Fruit fly (Drosophila melanogaster) whole organism, embryonic: ENCODE measurements around the gene odd.

ENCODE experiments used
- Aef1 ChIP-seq: fragments of 200-800 bp; sonication (Bioruptor generic); IDR thresholded peaks from 3 replicates; pipeline ENCODE4 v1.3.6; 2022; ENCODE audit warnings: missing biosample characterization, missing genetic modification characterization
- B-H2 ChIP-seq: fragments of 200-800 bp; sonication (Bioruptor generic); optimal IDR thresholded peaks from 2 replicates; lab custom pipeline; 2018; ENCODE audit warnings: missing biosample characterization, mild to moderate bottlenecking, missing genetic modification characterization
- CG10147 ChIP-seq: fragments of 200-800 bp; sonication (Bioruptor generic); optimal IDR thresholded peaks from 2 replicates; lab custom pipeline; 2019; ENCODE audit warnings: missing biosample characterization, mild to moderate bottlenecking, missing genetic modification characterization, moderate library complexity
- CG10462 ChIP-seq: fragments of 200-800 bp; sonication (Bioruptor generic); optimal IDR thresholded peaks from 2 replicates; lab custom pipeline; 2016; ENCODE audit warnings: missing biosample characterization, missing genetic modification characterization
- CG10565 ChIP-seq: fragments of 200-800 bp; sonication (Bioruptor generic); optimal IDR thresholded peaks from 3 replicates; lab custom pipeline; 2016; ENCODE audit warnings: missing biosample characterization, mild to moderate bottlenecking, missing genetic modification characterization
- CG11560 ChIP-seq: fragments of 200-800 bp; sonication (Bioruptor generic); IDR thresholded peaks from 3 replicates; pipeline ENCODE4 v1.3.6; 2022; ENCODE audit warnings: missing biosample characterization, missing genetic modification characterization
- CG11723 ChIP-seq: fragments of 200-800 bp; sonication (Bioruptor generic); optimal IDR thresholded peaks from 2 replicates; lab custom pipeline; 2017; ENCODE audit warnings: missing biosample characterization, mild to moderate bottlenecking, missing genetic modification characterization
- CG12236 ChIP-seq: fragments of 200-800 bp; sonication (Bioruptor generic); optimal IDR thresholded peaks from 2 replicates; lab custom pipeline; 2016; ENCODE audit warnings: missing biosample characterization, missing genetic modification characterization
- CG12391 ChIP-seq: fragments of 200-800 bp; sonication (Bioruptor generic); optimal IDR thresholded peaks from 3 replicates; lab custom pipeline; 2018; ENCODE audit warnings: missing biosample characterization, mild to moderate bottlenecking, missing genetic modification characterization, moderate library complexity
- CG12769 ChIP-seq: fragments of 200-800 bp; sonication (Bioruptor generic); optimal IDR thresholded peaks from 2 replicates; lab custom pipeline; 2019; ENCODE audit warnings: missing biosample characterization, mild to moderate bottlenecking, missing genetic modification characterization, moderate library complexity
- CG13287 ChIP-seq: fragments of 200-800 bp; sonication (Bioruptor generic); IDR thresholded peaks from 2 replicates; pipeline ENCODE4 v1.3.6; 2022; ENCODE audit warnings: missing biosample characterization, missing genetic modification characterization; ENCODE audit not compliant: partially characterized antibody
- CG14710 ChIP-seq: fragments of 200-800 bp; sonication (Bioruptor generic); optimal IDR thresholded peaks from 3 replicates; lab custom pipeline; 2019; ENCODE audit warnings: missing biosample characterization, mild to moderate bottlenecking, missing genetic modification characterization, moderate library complexity
- CG15601 ChIP-seq: fragments of 200-800 bp; sonication (Bioruptor generic); optimal IDR thresholded peaks from 3 replicates; lab custom pipeline; 2019; ENCODE audit warnings: missing biosample characterization, mild to moderate bottlenecking, missing genetic modification characterization, moderate library complexity
- CG16779 ChIP-seq: fragments of 200-800 bp; sonication (Bioruptor generic); IDR thresholded peaks from 2 replicates; pipeline ENCODE4 v1.3.6; 2022; ENCODE audit warnings: missing biosample characterization, missing genetic modification characterization
- CG16815 ChIP-seq: fragments of 200-800 bp; sonication (Bioruptor generic); optimal IDR thresholded peaks from 3 replicates; lab custom pipeline; 2017; ENCODE audit warnings: missing biosample characterization, mild to moderate bottlenecking, missing genetic modification characterization
- CG16863 ChIP-seq: fragments of 200-800 bp; sonication (Bioruptor generic); optimal IDR thresholded peaks from 3 replicates; lab custom pipeline; 2016; ENCODE audit warnings: missing biosample characterization, missing genetic modification characterization
- CG17829 ChIP-seq: fragments of 200-800 bp; optimal IDR thresholded peaks from 2 replicates; lab custom pipeline; 2019; ENCODE audit warnings: missing biosample characterization, mild to moderate bottlenecking, missing genetic modification characterization, moderate library complexity
- CG18011 ChIP-seq: fragments of 200-800 bp; sonication (Bioruptor generic); optimal IDR thresholded peaks from 2 replicates; lab custom pipeline; 2017; ENCODE audit warnings: missing biosample characterization, missing genetic modification characterization, mild to moderate bottlenecking, moderate library complexity, missing genotype
- CG18599 ChIP-seq: fragments of 200-800 bp; sonication (Bioruptor generic); optimal IDR thresholded peaks from 3 replicates; lab custom pipeline; 2017; ENCODE audit warnings: missing biosample characterization, missing genetic modification characterization, mild to moderate bottlenecking, moderate library complexity, missing genetic modification reagents
- CG31388 ChIP-seq: fragments of 200-800 bp; sonication (Bioruptor generic); optimal IDR thresholded peaks from 2 replicates; lab custom pipeline; 2016; ENCODE audit warnings: missing biosample characterization, missing genetic modification characterization
- CG33213 ChIP-seq: fragments of 200-800 bp; sonication (Bioruptor generic); optimal IDR thresholded peaks from 3 replicates; lab custom pipeline; 2016; ENCODE audit warnings: missing biosample characterization, missing genetic modification characterization
- Dbx ChIP-seq: fragments of 200-800 bp; sonication (Bioruptor generic); IDR thresholded peaks from 3 replicates; pipeline ENCODE4 v1.3.6; 2022; ENCODE audit warnings: missing biosample characterization, missing genetic modification characterization
- Dip3 ChIP-seq: fragments of 200-800 bp; sonication (Bioruptor generic); optimal IDR thresholded peaks from 3 replicates; lab custom pipeline; 2016; ENCODE audit warnings: missing biosample characterization, missing genetic modification characterization
- Gug ChIP-seq: fragments of 200-800 bp; sonication (Bioruptor generic); IDR thresholded peaks from 4 replicates; pipeline ENCODE4 v1.3.6; 2022; ENCODE audit warnings: missing biosample characterization, missing genetic modification characterization
- H15 ChIP-seq: fragments of 200-800 bp; sonication (Bioruptor generic); IDR thresholded peaks from 3 replicates; pipeline ENCODE4 v1.3.6; 2022; ENCODE audit warnings: missing biosample characterization, missing genetic modification characterization
- H2.0 ChIP-seq: fragments of 200-800 bp; sonication (Bioruptor generic); IDR thresholded peaks from 2 replicates; pipeline ENCODE4 v1.3.6; 2022; ENCODE audit warnings: missing biosample characterization, missing genetic modification characterization
- HLH3B ChIP-seq: fragments of 200-800 bp; sonication (Bioruptor generic); IDR thresholded peaks from 2 replicates; pipeline ENCODE4 v1.3.6; 2022; ENCODE audit warnings: missing biosample characterization, missing genetic modification characterization
- Hand ChIP-seq: fragments of 200-800 bp; sonication (Bioruptor generic); optimal IDR thresholded peaks from 2 replicates; lab custom pipeline; 2017; ENCODE audit warnings: mild to moderate bottlenecking, missing biosample characterization, missing genetic modification reagents, missing genetic modification characterization
- Hr78 ChIP-seq, 2 experiments: fragments of 200-800 bp in 1 of 2; fragments of >200 bp in 1 of 2; sonication (Bioruptor generic) in 1 of 2; optimal IDR thresholded peaks; 2 replicates each; lab custom pipeline; 2017 to 2019; ENCODE audit warnings: missing biosample characterization in 2 of 2, missing genetic modification characterization in 2 of 2, mild to moderate bottlenecking in 1 of 2, moderate library complexity in 1 of 2
- Spps ChIP-seq: fragments of 200-800 bp; sonication (Bioruptor generic); optimal IDR thresholded peaks from 2 replicates; lab custom pipeline; 2018; ENCODE audit warnings: missing biosample characterization, mild to moderate bottlenecking, missing genetic modification characterization
- Taf1 ChIP-seq: fragments of 200-800 bp; sonication (Bioruptor generic); IDR thresholded peaks from 2 replicates; pipeline ENCODE4 v1.3.6; 2022; ENCODE audit warnings: missing biosample characterization, missing genetic modification characterization
- amos ChIP-seq: fragments of 200-800 bp; sonication (Bioruptor generic); IDR thresholded peaks from 2 replicates; pipeline ENCODE4 v1.3.6; 2022; ENCODE audit warnings: missing biosample characterization, missing genetic modification characterization; ENCODE audit not compliant: partially characterized antibody
- ato ChIP-seq: fragments of 200-800 bp; sonication (Bioruptor generic); IDR thresholded peaks from 2 replicates; pipeline ENCODE4 v1.3.6; 2022; ENCODE audit warnings: missing biosample characterization, missing genetic modification characterization; ENCODE audit not compliant: partially characterized antibody
- cato ChIP-seq: fragments of 200-800 bp; sonication (Bioruptor generic); optimal IDR thresholded peaks from 2 replicates; lab custom pipeline; 2016; ENCODE audit warnings: missing biosample characterization, missing genetic modification characterization, borderline replicate concordance
- dati ChIP-seq: fragments of 200-800 bp; sonication (Bioruptor generic); IDR thresholded peaks from 2 replicates; pipeline ENCODE4 v1.3.6; 2022; ENCODE audit warnings: missing biosample characterization, missing genetic modification characterization
- dimm ChIP-seq: fragments of 200-800 bp; sonication (Bioruptor generic); IDR thresholded peaks from 2 replicates; pipeline ENCODE4 v1.3.6; 2022; ENCODE audit warnings: missing biosample characterization, missing genetic modification characterization
- gce ChIP-seq: fragments of 200-800 bp; sonication (Bioruptor generic); IDR thresholded peaks from 3 replicates; pipeline ENCODE4 v1.3.6; 2022; ENCODE audit warnings: missing biosample characterization, missing genetic modification characterization
- insv ChIP-seq, 2 experiments: fragments of 200-800 bp; sonication (Bioruptor generic); optimal IDR thresholded peaks; 3 replicates each; lab custom pipeline; 2016 to 2018; ENCODE audit warnings: missing biosample characterization in 2 of 2, missing genetic modification characterization in 2 of 2
- mld ChIP-seq: fragments of 200-800 bp; sonication (Bioruptor generic); IDR thresholded peaks from 3 replicates; pipeline ENCODE4 v1.3.6; 2022; ENCODE audit warnings: missing biosample characterization, missing genetic modification characterization; ENCODE audit not compliant: partially characterized antibody
- run ChIP-seq: fragments of 200-800 bp; sonication (Bioruptor generic); optimal IDR thresholded peaks from 3 replicates; lab custom pipeline; 2018; ENCODE audit warnings: missing biosample characterization, mild to moderate bottlenecking, missing genetic modification characterization
- sc ChIP-seq, 3 experiments: fragments of >200 bp in 2 of 3; fragments of 200-800 bp in 1 of 3; sonication (Bioruptor generic) in 1 of 3; optimal IDR thresholded peaks; 2 replicates in 2 of 3; 3 replicates in 1 of 3; lab custom pipeline; 2017; ENCODE audit warnings: mild to moderate bottlenecking in 1 of 3, missing biosample characterization in 1 of 3, missing genetic modification characterization in 1 of 3, missing genetic modification reagents in 1 of 3
- sens-2 ChIP-seq: fragments of 200-800 bp; sonication (Bioruptor generic); IDR thresholded peaks from 2 replicates; pipeline ENCODE4 v1.3.6; 2022; ENCODE audit warnings: missing biosample characterization, missing genetic modification characterization
- slou ChIP-seq: fragments of 200-800 bp; sonication (Bioruptor generic); optimal IDR thresholded peaks from 3 replicates; lab custom pipeline; 2016; ENCODE audit warnings: missing biosample characterization, missing genetic modification characterization
- sr ChIP-seq: fragments of 200-800 bp; sonication (Bioruptor generic); IDR thresholded peaks from 3 replicates; pipeline ENCODE4 v1.3.6; 2022; ENCODE audit warnings: missing biosample characterization, missing genetic modification characterization
- tio ChIP-seq: fragments of 200-800 bp; sonication (Bioruptor generic); optimal IDR thresholded peaks from 2 replicates; lab custom pipeline; 2017; ENCODE audit warnings: missing biosample characterization, missing genetic modification characterization, inconsistent platforms
- toy ChIP-seq: fragments of 200-800 bp; sonication (Bioruptor generic); IDR thresholded peaks from 2 replicates; pipeline ENCODE4 v1.3.6; 2022; ENCODE audit warnings: missing biosample characterization, missing genetic modification characterization
- usp ChIP-seq: fragments of >200 bp; optimal IDR thresholded peaks from 2 replicates; lab custom pipeline; 2017; ENCODE audit warnings: missing biosample characterization, missing genetic modification characterization
- vfl ChIP-seq: fragments of 200-800 bp; sonication (Bioruptor generic); optimal IDR thresholded peaks from 2 replicates; lab custom pipeline; 2016; ENCODE audit warnings: missing biosample characterization, missing genetic modification characterization

The odd gene

DNA sequence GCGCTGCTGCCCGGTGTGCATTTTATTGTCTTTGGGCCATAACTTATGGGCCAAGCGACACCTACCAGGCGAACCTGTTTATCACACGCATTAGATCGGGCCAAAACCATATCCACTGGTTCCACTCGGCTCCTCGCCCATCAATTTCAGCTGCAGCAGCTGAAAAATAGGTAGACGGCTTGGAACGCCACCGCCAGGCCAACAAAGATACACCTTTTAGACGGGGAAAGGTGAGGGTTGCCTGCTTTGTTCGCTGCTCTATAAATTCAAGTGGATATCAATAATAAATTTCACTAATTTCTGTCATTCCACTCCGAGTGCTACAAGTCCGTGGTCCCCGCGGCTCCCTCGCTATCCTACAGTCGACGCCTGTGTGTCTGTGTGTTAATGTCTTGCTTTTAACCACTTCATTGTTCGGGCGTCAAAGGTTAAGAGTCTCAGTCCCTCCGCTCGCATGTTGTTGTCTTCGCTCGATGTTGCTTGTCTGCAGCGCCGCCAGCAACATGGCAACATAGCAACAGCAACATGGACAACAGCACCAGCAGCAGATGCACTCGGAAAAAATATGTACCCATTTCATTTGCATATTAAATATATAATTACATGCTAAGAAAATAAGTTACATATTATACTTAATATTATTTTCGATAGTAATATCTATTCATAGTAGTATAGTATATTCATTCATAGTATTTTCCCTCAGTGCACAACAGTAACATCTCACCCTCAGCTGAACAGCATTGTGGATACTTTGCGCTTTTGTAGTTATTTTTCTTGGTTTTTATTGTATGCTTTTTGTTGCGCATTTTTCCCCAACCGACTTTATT is 18.4 kb downstream of the odd start (continued):
- TF ChIP-seq Dip3 (no peak), CG11723 (peak; percentile 47), CG16779 (GFP tag; lab: Robert Waterston, UW) (no peak), slou (peak; percentile 43), run (tag; lab: Kevin White, UChicago) (peak; percentile 70), gce (GFP tag; lab: Robert Waterston, UW) (peak; percentile 86), usp (no peak), amos (GFP tag; lab: Robert Waterston, UW) (no peak), CG18011 (GFP tag; lab: Kevin White, UChicago) (no peak), CG33213 (GFP tag; lab: Kevin White, UChicago) (no peak), CG13287 (GFP tag; lab: Robert Waterston, UW) (no peak), dimm (GFP tag; lab: Robert Waterston, UW) (peak; percentile 54), Aef1 (GFP tag; lab: Robert Waterston, UW) (peak; percentile 59), H15 (GFP tag; lab: Robert Waterston, UW) (peak; percentile 78), CG16815 (peak; percentile 72), HLH3B (GFP tag; lab: Robert Waterston, UW) (peak; percentile 87), CG14710 (tag; lab: Kevin White, UChicago) (peak; percentile 93), B-H2 (GFP tag; lab: Kevin White, UChicago) (no peak), Taf1 (GFP tag; lab: Robert Waterston, UW) (no peak), CG11560 (tag; lab: Robert Waterston, UW) (0 out of 3 replicates have a peak, but pooled peaks have one; percentile 38), tio (GFP tag; lab: Kevin White, UChicago) (peak; percentile 68), CG10565 (GFP tag; lab: Kevin White, UChicago) (peak; percentile 7), Hr78 (GFP tag; optimal IDR thresholded peaks at IDR 0.05; lab: Kevin White, UChicago) (peak in 1 of 2 experiments; percentile 93), CG15601 (peak; percentile 89), CG12236 (GFP tag; lab: Kevin White, UChicago) (no peak), CG16863 (GFP tag; lab: Kevin White, UChicago) (no peak), CG10462 (peak; percentile 70), toy (no peak), H2.0 (GFP tag; lab: Robert Waterston, UW) (peak; percentile 67; the same call in 1 of the 2 replicates), ato (GFP tag; lab: Robert Waterston, UW) (no peak), CG17829 (tag; lab: Kevin White, UChicago) (peak; percentile 95), dati (GFP tag; lab: Robert Waterston, UW) (peak; percentile 53; the same call in 1 of the 2 replicates), CG12769 (tag; lab: Kevin White, UChicago) (peak; percentile 21), Gug (GFP tag; lab: Robert Waterston, UW) (peak; percentile 29; the same call in 2 of the 4 replicates), Spps (peak; percentile 89), sc (optimal IDR thresholded peaks at IDR 0.05; lab: Kevin White, UChicago) (no peak), sc (GFP tag; optimal IDR thresholded peaks at IDR 0.05; lab: Kevin White, UChicago) (peak; percentile 76), mld (GFP tag; lab: Robert Waterston, UW) (no peak), sr (GFP tag; lab: Robert Waterston, UW) (0 out of 3 replicates have a peak, but pooled peaks have one; percentile 2), CG10147 (GFP tag; lab: Kevin White, UChicago) (peak; percentile 31), CG18599 (peak; percentile 66), Dbx (GFP tag; lab: Robert Waterston, UW) (no peak), vfl (GFP tag; lab: Kevin White, UChicago) (no peak), sens-2 (GFP tag; lab: Robert Waterston, UW) (peak; percentile 44; the same call in 1 of the 2 replicates), Hand (GFP tag; lab: Kevin White, UChicago) (no peak), CG31388 (GFP tag; lab: Kevin White, UChicago) (peak; percentile 53), insv (GFP tag; optimal IDR thresholded peaks at IDR 0.05; lab: Kevin White, UChicago) (no peak), cato (peak; percentile 62), CG12391 (tag; lab: Kevin White, UChicago) (peak; percentile 92)
